Worm (Caenorhabditis elegans): Measurements from ENCODE around the gene fipr-2.

The fipr-2 gene

ce11 chrV:12397545-12397944 lies 32.4 kb downstream of the fipr-2 start, which contains the start of gene K01D12.5:
K01D12.5 (plus strand) TSS chrV:12397845.
- no peak for TF ChIP-seq W03F9.2 (tag; optimal IDR thresholded peaks at IDR 0.05)
- TF ChIP-seq dao-5 (tag; optimal IDR thresholded peaks at IDR 0.05): no peak
- no peak for TF ChIP-seq him-1 (tag; optimal IDR thresholded peaks at IDR 0.05)

ce11 chrV:12400677-12401236 lies 35.6 kb downstream of the fipr-2 start, which contains the start of the genes K01D12.20 and miga-1:
K01D12.20 (minus strand) TSS chrV:12400814.
miga-1 (minus strand) TSS chrV:12400859.
- TF ChIP-seq W03F9.2 (tag; optimal IDR thresholded peaks at IDR 0.05): no peak
- no peak for TF ChIP-seq dao-5 (tag; optimal IDR thresholded peaks at IDR 0.05)
- TF ChIP-seq him-1 (tag; optimal IDR thresholded peaks at IDR 0.05): no peak

DNA sequence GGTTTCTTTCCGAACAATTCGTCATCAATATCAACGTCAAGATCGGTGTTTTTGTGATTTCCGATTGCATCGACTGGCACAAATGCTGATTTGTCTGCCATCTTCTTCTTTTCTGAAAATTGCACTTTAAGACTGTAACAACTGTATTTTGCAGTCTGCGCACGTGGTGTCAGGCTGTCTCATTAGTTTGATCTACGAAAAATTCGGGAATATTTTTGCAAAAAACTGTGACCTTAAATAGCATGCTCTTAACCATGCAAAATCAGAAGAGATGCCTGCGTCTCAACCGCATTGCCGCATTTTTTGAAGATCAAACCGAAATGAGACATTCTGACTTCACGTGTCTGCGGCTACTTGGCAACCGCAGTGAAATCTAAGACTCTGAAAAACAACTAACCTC lies 36.2 kb downstream of the fipr-2 start, which contains the start of gene K01D12.7:
Gene K01D12.7, minus strand, starts transcription at position 101 of the 400 bp plus-strand sequence.
- TF ChIP-seq W03F9.2 (tag; optimal IDR thresholded peaks at IDR 0.05): no peak
- TF ChIP-seq dao-5 (tag; optimal IDR thresholded peaks at IDR 0.05): no peak
- TF ChIP-seq him-1 (tag; optimal IDR thresholded peaks at IDR 0.05): no peak

DNA sequence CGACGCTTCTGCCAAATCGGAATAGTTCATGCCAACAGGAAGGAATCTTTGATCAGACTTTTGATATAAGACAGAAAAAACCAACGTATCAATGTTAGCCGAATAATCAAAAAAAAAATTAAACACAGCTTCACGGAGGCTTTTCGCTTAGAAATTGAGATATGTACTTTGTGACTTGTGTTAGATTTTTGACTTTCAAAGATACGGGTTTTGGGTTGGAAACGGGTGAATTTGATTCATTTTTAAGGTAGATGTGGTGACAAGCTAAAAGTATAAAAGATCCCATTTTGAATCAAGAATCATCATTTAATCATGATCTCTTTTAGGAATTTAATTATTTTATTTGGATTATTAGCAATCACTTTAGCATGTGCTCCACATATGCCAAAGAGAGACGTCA lies 37.2 kb downstream of the fipr-2 start, which contains the start of gene K01D12.8:
Gene K01D12.8, plus strand, starts transcription at position 301 of the 400 bp plus-strand sequence.
- TF ChIP-seq dao-5 (tag; optimal IDR thresholded peaks at IDR 0.05): no peak
- no peak for TF ChIP-seq him-1 (tag; optimal IDR thresholded peaks at IDR 0.05)
- no peak for TF ChIP-seq W03F9.2 (tag; optimal IDR thresholded peaks at IDR 0.05)

- TF ChIP-seq dao-5 (tag; optimal IDR thresholded peaks at IDR 0.05): no peak
- no peak for TF ChIP-seq W03F9.2 (tag; optimal IDR thresholded peaks at IDR 0.05)
- TF ChIP-seq him-1 (tag; optimal IDR thresholded peaks at IDR 0.05): no peak
Measured at ce11 chrV:12404544-12404943, 39.4 kb downstream of the fipr-2 start, which contains the start of gene K01D12.9. K01D12.9 (minus strand) TSS chrV:12404644.

DNA sequence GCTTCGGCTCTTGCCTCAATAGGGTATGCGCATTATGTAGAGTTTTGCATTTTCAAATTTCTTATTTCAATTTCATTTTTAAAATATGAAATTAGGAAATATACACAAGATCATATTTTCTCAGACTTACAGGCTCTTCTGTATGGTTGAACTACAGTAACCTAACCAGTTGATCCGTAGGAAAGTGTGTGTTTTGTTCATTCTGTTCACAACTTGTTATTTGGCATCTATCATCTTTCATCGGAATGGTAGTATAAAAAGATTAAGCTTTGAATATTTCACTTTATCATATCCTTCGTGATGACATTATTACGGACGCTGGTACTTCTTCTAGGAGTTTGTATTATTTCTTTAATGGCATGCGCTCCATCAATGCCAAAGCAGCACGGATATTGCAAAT lies 40.8 kb downstream of the fipr-2 start, which contains the start of gene K01D12.10:
Gene K01D12.10, plus strand, starts transcription at position 301 of the 400 bp plus-strand sequence.
- TF ChIP-seq him-1 (tag; optimal IDR thresholded peaks at IDR 0.05): no peak
- no peak for TF ChIP-seq W03F9.2 (tag; optimal IDR thresholded peaks at IDR 0.05)
- no peak for TF ChIP-seq dao-5 (tag; optimal IDR thresholded peaks at IDR 0.05)

ce11 chrV:12406514-12406913 lies 41.4 kb downstream of the fipr-2 start:
- no peak for TF ChIP-seq W03F9.2 (tag; optimal IDR thresholded peaks at IDR 0.05)
- no peak for TF ChIP-seq him-1 (tag; optimal IDR thresholded peaks at IDR 0.05)
- no peak for TF ChIP-seq dao-5 (tag; optimal IDR thresholded peaks at IDR 0.05)

DNA sequence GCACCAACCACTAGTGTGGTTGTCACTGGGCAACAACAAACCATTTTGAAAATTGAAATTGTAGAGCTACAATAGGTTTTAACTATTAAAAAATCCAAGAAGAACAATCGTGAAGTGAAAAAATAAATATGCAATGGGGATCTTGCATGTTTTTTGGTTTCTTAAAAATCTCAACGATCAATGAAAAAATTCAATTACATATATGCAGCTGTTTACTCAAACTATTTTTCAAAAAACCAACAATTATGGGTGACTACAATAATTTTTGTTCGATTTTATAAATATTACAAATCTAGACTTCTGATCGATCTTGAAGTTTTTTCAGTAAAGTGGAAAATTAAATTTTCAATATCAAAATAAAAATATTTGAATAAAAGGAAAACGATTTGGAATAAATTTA lies 43.4 kb downstream of the fipr-2 start, which contains the start of gene cdr-4:
Gene cdr-4, minus strand, starts transcription at position 101 of the 400 bp plus-strand sequence.
- TF ChIP-seq W03F9.2 (tag; optimal IDR thresholded peaks at IDR 0.05): no peak
- no peak for TF ChIP-seq him-1 (tag; optimal IDR thresholded peaks at IDR 0.05)
- TF ChIP-seq dao-5 (tag; optimal IDR thresholded peaks at IDR 0.05): no peak

- TF ChIP-seq W03F9.2 (tag; optimal IDR thresholded peaks at IDR 0.05) (no peak), dao-5 (tag; optimal IDR thresholded peaks at IDR 0.05) (no peak), him-1 (tag; optimal IDR thresholded peaks at IDR 0.05) (no peak)
Measured at ce11 chrV:12408996-12409395, 43.8 kb downstream of the fipr-2 start.

DNA sequence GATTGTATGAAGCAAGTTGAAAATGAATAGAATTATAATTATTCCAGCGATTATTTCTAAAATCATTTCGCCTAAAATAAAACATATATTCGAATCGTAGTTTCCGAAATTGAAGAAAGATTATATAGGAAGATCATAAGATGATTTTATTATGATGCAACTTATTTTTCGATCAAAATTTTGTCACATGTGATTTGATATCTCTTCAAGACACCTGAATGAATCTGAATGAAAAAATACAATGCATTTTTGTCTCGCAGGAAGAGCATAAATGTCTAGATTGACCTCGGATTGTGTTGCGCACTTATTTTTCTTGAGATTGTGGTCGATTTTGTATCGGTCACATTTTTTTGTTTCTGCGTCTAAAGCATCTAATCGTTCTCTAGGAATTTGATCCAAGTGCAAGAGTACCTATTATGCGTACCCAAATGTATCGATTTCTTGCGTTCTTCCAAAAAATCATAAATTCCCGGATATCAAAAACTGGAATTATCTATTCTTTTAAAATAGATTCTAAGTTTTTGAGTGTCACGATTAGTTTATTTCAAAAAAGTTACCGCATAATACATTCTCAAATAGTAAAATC lies 45.4 kb downstream of the fipr-2 start, which contains the start of gene hrg-2:
Gene hrg-2, minus strand, starts transcription at position 98 of the 586 bp plus-strand sequence.
- TF ChIP-seq dao-5 (tag; optimal IDR thresholded peaks at IDR 0.05) (no peak), him-1 (tag; optimal IDR thresholded peaks at IDR 0.05) (no peak), W03F9.2 (tag; optimal IDR thresholded peaks at IDR 0.05) (no peak)

ce11 chrV:12411909-12412308 lies 46.8 kb downstream of the fipr-2 start, which contains the start of gene cdr-7:
cdr-7 (minus strand) TSS chrV:12412113.
- TF ChIP-seq W03F9.2 (tag; optimal IDR thresholded peaks at IDR 0.05) (no peak), dao-5 (tag; optimal IDR thresholded peaks at IDR 0.05) (no peak), him-1 (tag; optimal IDR thresholded peaks at IDR 0.05) (no peak)

DNA sequence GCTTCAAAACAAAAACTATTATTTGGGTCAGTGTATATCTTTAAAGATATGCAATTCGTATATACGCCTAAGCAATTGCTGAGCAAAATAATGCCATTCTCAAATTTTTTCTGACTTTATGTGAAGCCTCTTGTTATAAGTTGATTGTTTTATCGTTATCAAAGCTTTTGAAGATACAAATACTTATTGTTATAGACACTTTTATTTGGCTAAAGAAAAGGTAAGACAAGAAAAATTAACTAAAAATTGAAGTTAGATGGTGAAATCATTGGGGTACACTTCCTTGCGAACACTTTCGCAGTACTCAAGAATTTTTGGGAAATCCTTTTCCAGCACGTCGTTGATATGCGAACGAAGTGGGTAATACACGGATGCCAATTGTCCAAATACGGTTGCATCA lies 47.2 kb downstream of the fipr-2 start:
- TF ChIP-seq W03F9.2 (tag; optimal IDR thresholded peaks at IDR 0.05): no peak
- no peak for TF ChIP-seq dao-5 (tag; optimal IDR thresholded peaks at IDR 0.05)
- TF ChIP-seq him-1 (tag; optimal IDR thresholded peaks at IDR 0.05): no peak

ce11 chrV:12413651-12414114 lies 48.5 kb downstream of the fipr-2 start, which contains the start of gene cdr-6:
cdr-6 (minus strand) TSS chrV:12413701.
- TF ChIP-seq dao-5 (tag; optimal IDR thresholded peaks at IDR 0.05) (no peak), W03F9.2 (tag; optimal IDR thresholded peaks at IDR 0.05) (no peak), him-1 (tag; optimal IDR thresholded peaks at IDR 0.05) (no peak)

DNA sequence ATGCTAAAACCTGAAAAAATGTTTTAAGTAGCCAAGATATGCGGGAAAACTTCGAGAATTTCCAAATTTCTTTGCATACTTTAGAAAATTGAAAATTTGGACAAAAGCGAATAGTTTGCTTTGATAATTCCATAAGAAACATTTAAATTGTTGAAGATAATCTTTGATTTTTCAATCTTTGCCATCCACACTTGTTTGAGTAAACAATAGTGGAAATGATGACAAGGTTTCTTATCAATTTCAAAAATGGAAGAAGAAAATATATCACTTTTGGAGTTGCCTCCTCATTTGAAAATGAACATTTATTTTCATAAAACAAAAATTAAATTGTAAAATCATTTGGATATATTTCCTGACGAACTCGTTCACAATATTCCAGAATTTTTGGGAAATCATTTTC lies 49.2 kb downstream of the fipr-2 start:
- TF ChIP-seq W03F9.2 (tag; optimal IDR thresholded peaks at IDR 0.05) (no peak), him-1 (tag; optimal IDR thresholded peaks at IDR 0.05) (no peak), dao-5 (tag; optimal IDR thresholded peaks at IDR 0.05) (no peak)
